Worm (Caenorhabditis elegans) whole organism, L4 larva: Measurements from ENCODE around the gene str-3.

Experiments used
- F37D6.2 ChIP-seq: sonication (generic microtip); optimal IDR thresholded peaks from 2 replicates; lab custom pipeline; 2016; ENCODE audit warnings: mild to moderate bottlenecking, missing genetic modification characterization, missing compliant biosample characterization
- T20F7.1 ChIP-seq: fragments of 200-800 bp; sonication (Bioruptor generic); optimal IDR thresholded peaks from 2 replicates; lab custom pipeline; 2018; ENCODE audit warnings: mild to moderate bottlenecking, missing genetic modification characterization, missing compliant biosample characterization
- T26A8.4 ChIP-seq: fragments of 200-800 bp; sonication (Bioruptor generic); IDR thresholded peaks from 2 replicates; pipeline ENCODE4 v1.3.6; 2022; ENCODE audit warnings: missing genetic modification characterization, missing compliant biosample characterization
- Y105C5A.15 ChIP-seq: fragments of 200-800 bp; sonication (Bioruptor generic); IDR thresholded peaks from 2 replicates; pipeline ENCODE4 v1.3.6; 2022; ENCODE audit warnings: missing genetic modification characterization, missing compliant biosample characterization
- Y48G9A.11 ChIP-seq: fragments of 200-800 bp; sonication (Bioruptor generic); IDR thresholded peaks from 2 replicates; pipeline ENCODE4 v1.3.6; 2022; ENCODE audit warnings: missing genetic modification reagents, missing genetic modification characterization, missing compliant biosample characterization
- ama-1 ChIP-seq: fragments of 150-350 bp; optimal IDR thresholded peaks from 2 replicates; lab custom pipeline; 2014; ENCODE audit warnings: inconsistent platforms, mixed read lengths
- ceh-20 ChIP-seq: fragments of 200-800 bp; sonication (Bioruptor generic); IDR thresholded peaks from 2 replicates; pipeline ENCODE4 v1.3.6; 2022; ENCODE audit warnings: missing genetic modification reagents, missing genetic modification characterization, missing compliant biosample characterization
- ceh-32 ChIP-seq: sonication (generic microtip); optimal IDR thresholded peaks from 2 replicates; lab custom pipeline; 2016; ENCODE audit warnings: mild to moderate bottlenecking, missing genetic modification characterization, missing compliant biosample characterization; ENCODE audit not compliant: poor library complexity
- ceh-44 ChIP-seq: fragments of 200-800 bp; sonication (Bioruptor generic); IDR thresholded peaks from 2 replicates; pipeline ENCODE4 v1.3.6; 2022; ENCODE audit warnings: missing genetic modification reagents, missing genetic modification characterization, missing compliant biosample characterization
- ceh-82 ChIP-seq: sonication (generic microtip); optimal IDR thresholded peaks from 2 replicates; lab custom pipeline; 2017; ENCODE audit warnings: missing biosample characterization, missing genetic modification characterization
- cey-2 ChIP-seq: sonication (generic microtip); optimal IDR thresholded peaks from 3 replicates; lab custom pipeline; 2017; ENCODE audit warnings: missing genetic modification characterization, mild to moderate bottlenecking, missing compliant biosample characterization, antibody characterized with exemption, borderline replicate concordance; ENCODE audit not compliant: insufficient read depth
- daf-12 ChIP-seq: fragments of 150-350 bp; optimal IDR thresholded peaks from 2 replicates; lab custom pipeline; 2014; ENCODE audit warnings: missing biosample characterization, missing genetic modification reagents, missing genetic modification characterization
- daf-16 ChIP-seq, 3 experiments: sonication (generic microtip); optimal IDR thresholded peaks; 2 replicates each; lab custom pipeline; 2016 to 2017; ENCODE audit warnings: missing genetic modification characterization in 3 of 3, missing genetic modification reagents in 3 of 3, mild to moderate bottlenecking in 2 of 3, missing compliant biosample characterization in 2 of 3, missing biosample characterization in 1 of 3, moderate library complexity in 1 of 3
- daf-19 ChIP-seq: fragments of 200-800 bp; sonication (Bioruptor generic); conservative IDR thresholded peaks from 2 replicates; pipeline ENCODE4 v1.3.6; 2022; ENCODE audit warnings: missing genetic modification characterization, missing compliant biosample characterization
- daf-8 ChIP-seq: fragments of 200-800 bp; sonication (Bioruptor generic); IDR thresholded peaks from 2 replicates; pipeline ENCODE4 v1.3.6; 2022; ENCODE audit warnings: missing genetic modification characterization, missing compliant biosample characterization
- dpl-1 ChIP-seq: fragments of 150-350 bp; optimal IDR thresholded peaks from 2 replicates; lab custom pipeline; 2014; ENCODE audit warnings: missing biosample characterization, missing genetic modification reagents, missing genetic modification characterization
- dve-1 ChIP-seq: sonication (generic microtip); optimal IDR thresholded peaks from 2 replicates; lab custom pipeline; 2017; ENCODE audit warnings: antibody characterized with exemption, mild to moderate bottlenecking, missing genetic modification characterization, missing compliant biosample characterization; ENCODE audit not compliant: insufficient read depth
- egl-27 ChIP-seq: sonication (generic microtip); optimal IDR thresholded peaks from 3 replicates; lab custom pipeline; 2017; ENCODE audit warnings: missing biosample characterization, missing genetic modification reagents, missing genetic modification characterization
- fkh-10 ChIP-seq: fragments of 150-350 bp; optimal IDR thresholded peaks from 2 replicates; lab custom pipeline; 2014; ENCODE audit warnings: missing biosample characterization, missing genetic modification reagents, missing genetic modification characterization
- fos-1 ChIP-seq: fragments of 150-350 bp; optimal IDR thresholded peaks from 2 replicates; lab custom pipeline; 2014; ENCODE audit warnings: missing biosample characterization, missing genetic modification characterization
- gei-8 ChIP-seq: fragments of 200-800 bp; sonication (Bioruptor generic); optimal IDR thresholded peaks from 2 replicates; lab custom pipeline; 2018; ENCODE audit warnings: mild to moderate bottlenecking, missing genetic modification characterization, missing compliant biosample characterization
- hlh-11 ChIP-seq: fragments of 200-800 bp; sonication (Bioruptor generic); optimal IDR thresholded peaks from 2 replicates; lab custom pipeline; 2018; ENCODE audit warnings: mild to moderate bottlenecking, missing genetic modification characterization, missing compliant biosample characterization
- lim-7 ChIP-seq: fragments of 200-800 bp; sonication (Bioruptor generic); IDR thresholded peaks from 2 replicates; pipeline ENCODE4 v1.3.6; 2022; ENCODE audit warnings: missing genetic modification characterization, missing compliant biosample characterization
- lin-29 ChIP-seq: fragments of 200-800 bp; sonication (Bioruptor generic); IDR thresholded peaks from 2 replicates; pipeline ENCODE4 v1.3.6; 2022; ENCODE audit warnings: missing genetic modification reagents, missing genetic modification characterization, missing compliant biosample characterization
- lin-39 ChIP-seq: fragments of 150-350 bp; optimal IDR thresholded peaks from 2 replicates; lab custom pipeline; 2014; ENCODE audit warnings: missing biosample characterization, missing genetic modification reagents, missing genetic modification characterization
- lir-3 ChIP-seq: sonication (generic microtip); optimal IDR thresholded peaks from 2 replicates; lab custom pipeline; 2016; ENCODE audit warnings: mild to moderate bottlenecking, missing genetic modification characterization, missing compliant biosample characterization
- lsy-2 ChIP-seq, 2 experiments: fragments of 150-350 bp in 1 of 2; sonication (generic microtip) in 1 of 2; optimal IDR thresholded peaks; 2 replicates each; lab custom pipeline; 2014 to 2017; ENCODE audit warnings: missing biosample characterization in 2 of 2, missing genetic modification characterization in 2 of 2
- mdt-29 ChIP-seq: fragments of 200-800 bp; sonication (Bioruptor generic); IDR thresholded peaks from 2 replicates; pipeline ENCODE4 v1.3.6; 2022; ENCODE audit warnings: missing genetic modification reagents, missing genetic modification characterization, missing compliant biosample characterization
- mep-1 ChIP-seq: fragments of 150-350 bp; sonication (generic microtip); optimal IDR thresholded peaks from 3 replicates; lab custom pipeline; 2014; ENCODE audit warnings: missing biosample characterization, missing genetic modification characterization
- mxl-2 ChIP-seq: fragments of 200-800 bp; sonication (Bioruptor generic); conservative IDR thresholded peaks from 2 replicates; pipeline ENCODE4 v1.3.6; 2022; ENCODE audit warnings: missing genetic modification reagents, missing genetic modification characterization, missing compliant biosample characterization
- mxl-3 ChIP-seq: fragments of 200-800 bp; sonication (Bioruptor generic); optimal IDR thresholded peaks from 2 replicates; lab custom pipeline; 2018; ENCODE audit warnings: mild to moderate bottlenecking, missing genetic modification characterization, missing compliant biosample characterization
- nhr-11 ChIP-seq: fragments of 150-350 bp; optimal IDR thresholded peaks from 2 replicates; lab custom pipeline; 2014; ENCODE audit warnings: missing biosample characterization, missing genetic modification characterization
- nhr-111 ChIP-seq: fragments of 200-800 bp; sonication (Bioruptor generic); optimal IDR thresholded peaks from 2 replicates; lab custom pipeline; 2018; ENCODE audit warnings: mild to moderate bottlenecking, missing genetic modification characterization, missing compliant biosample characterization
- nhr-237 ChIP-seq: sonication (generic microtip); optimal IDR thresholded peaks from 2 replicates; lab custom pipeline; 2017; ENCODE audit warnings: missing biosample characterization, missing genetic modification characterization
- nhr-25 ChIP-seq: sonication (generic microtip); optimal IDR thresholded peaks from 2 replicates; lab custom pipeline; 2017; ENCODE audit warnings: missing genetic modification characterization, mild to moderate bottlenecking, missing compliant biosample characterization, antibody characterized with exemption, moderate library complexity, borderline replicate concordance; ENCODE audit not compliant: insufficient read depth
- nhr-41 ChIP-seq: fragments of 200-800 bp; sonication (Bioruptor generic); IDR thresholded peaks from 2 replicates; pipeline ENCODE4 v1.3.6; 2022; ENCODE audit warnings: missing genetic modification reagents, missing genetic modification characterization, missing compliant biosample characterization
- nhr-6 ChIP-seq: fragments of 150-350 bp; optimal IDR thresholded peaks from 2 replicates; lab custom pipeline; 2014; ENCODE audit warnings: missing biosample characterization, missing genetic modification characterization
- nhr-76 ChIP-seq: fragments of 150-350 bp; optimal IDR thresholded peaks from 2 replicates; lab custom pipeline; 2014; ENCODE audit warnings: missing biosample characterization, missing genetic modification characterization
- pha-4 ChIP-seq, 2 experiments: fragments of 150-350 bp in 1 of 2; fragments of 200-800 bp in 1 of 2; sonication (Bioruptor generic) in 1 of 2; IDR thresholded peaks in 1 of 2; optimal IDR thresholded peaks in 1 of 2; 2 replicates each; pipeline versions ENCODE4 v1.3.6 to Lab custom; 2014 to 2022; ENCODE audit warnings: missing genetic modification characterization in 2 of 2, missing genetic modification reagents in 2 of 2, missing biosample characterization in 1 of 2, missing compliant biosample characterization in 1 of 2
- php-3 ChIP-seq: fragments of 200-800 bp; sonication (Bioruptor generic); IDR thresholded peaks from 2 replicates; pipeline ENCODE4 v1.3.6; 2022; ENCODE audit warnings: missing genetic modification reagents, missing genetic modification characterization, missing compliant biosample characterization
- snpc-1.2 ChIP-seq: fragments of 200-800 bp; sonication (Bioruptor generic); IDR thresholded peaks from 2 replicates; pipeline ENCODE4 v1.3.6; 2022; ENCODE audit warnings: missing genetic modification reagents, missing genetic modification characterization, missing compliant biosample characterization
- spr-1 ChIP-seq: sonication (generic microtip); optimal IDR thresholded peaks from 2 replicates; lab custom pipeline; 2016; ENCODE audit warnings: mild to moderate bottlenecking, missing genetic modification characterization, missing compliant biosample characterization
- spr-3 ChIP-seq: fragments of 200-800 bp; sonication (Bioruptor generic); optimal IDR thresholded peaks from 2 replicates; lab custom pipeline; 2018; ENCODE audit warnings: mild to moderate bottlenecking, missing genetic modification characterization, missing compliant biosample characterization
- tra-1 ChIP-seq: fragments of 200-800 bp; sonication (Bioruptor generic); IDR thresholded peaks from 2 replicates; pipeline ENCODE4 v1.3.6; 2022; ENCODE audit warnings: missing genetic modification reagents, missing genetic modification characterization, missing compliant biosample characterization
- vab-7 ChIP-seq: fragments of 200-800 bp; sonication (Bioruptor generic); IDR thresholded peaks from 2 replicates; pipeline ENCODE4 v1.3.6; 2022; ENCODE audit warnings: missing genetic modification reagents, missing genetic modification characterization, missing compliant biosample characterization
- zag-1 ChIP-seq: fragments of 150-350 bp; optimal IDR thresholded peaks from 2 replicates; lab custom pipeline; 2014; ENCODE audit warnings: missing biosample characterization, missing genetic modification characterization
- zfp-2 ChIP-seq: sonication (generic microtip); optimal IDR thresholded peaks from 2 replicates; lab custom pipeline; 2016; ENCODE audit warnings: mild to moderate bottlenecking, missing genetic modification characterization, missing compliant biosample characterization
- zfp-3 ChIP-seq: fragments of 200-800 bp; sonication (Bioruptor generic); conservative IDR thresholded peaks from 2 replicates; pipeline ENCODE4 v1.3.6; 2022; ENCODE audit warnings: missing genetic modification reagents, missing genetic modification characterization, missing compliant biosample characterization
- zip-11 ChIP-seq: fragments of 200-800 bp; sonication (Bioruptor generic); IDR thresholded peaks from 2 replicates; pipeline ENCODE4 v1.3.6; 2022; ENCODE audit warnings: missing genetic modification characterization, missing compliant biosample characterization

The str-3 gene

DNA sequence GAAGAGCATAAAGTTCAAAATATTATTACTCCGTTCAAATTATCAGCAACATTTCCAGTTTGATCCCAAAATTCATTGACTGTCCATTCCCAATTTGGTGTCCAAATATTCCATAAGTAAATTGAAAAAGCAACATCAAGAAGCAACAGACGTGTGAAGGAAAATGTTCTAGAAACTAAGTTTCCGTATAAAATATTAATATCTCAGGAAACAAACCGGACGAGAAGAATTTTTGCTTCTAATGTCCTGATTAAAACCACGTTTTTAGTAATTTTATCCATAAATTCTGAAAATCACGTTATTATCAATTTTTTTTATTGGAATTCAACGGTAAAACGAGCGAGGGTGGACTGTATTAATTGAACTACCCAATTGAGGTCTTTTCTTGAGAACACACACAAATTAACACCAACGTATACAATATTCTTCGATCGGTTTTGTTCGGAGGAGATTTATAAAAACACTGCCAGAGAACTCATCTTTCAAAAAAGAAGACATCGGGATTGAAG, 46.8 kb upstream of the str-3 start, which contains the start of gene pigq-1 (continued):
- TF ChIP-seq mxl-2 (GFP tag; lab: Robert Waterston, UW) = no peak
- TF ChIP-seq zfp-2 (tag; lab: Kevin White, UChicago) = peak; percentile 25
- TF ChIP-seq mdt-29 (GFP tag; lab: Robert Waterston, UW) = peak; percentile 34; the same call in 1 of the 2 replicates
- peak; percentile 55 for TF ChIP-seq zag-1 (tag; lab: Kevin White, UChicago)
- TF ChIP-seq nhr-6 = no peak
- TF ChIP-seq fos-1 (tag; lab: Kevin White, UChicago) = no peak
- TF ChIP-seq zip-11 = no peak
- TF ChIP-seq cey-2 = no peak
- TF ChIP-seq zfp-3 = peak; percentile 61; the same call in 1 of the 2 replicates
- TF ChIP-seq Y105C5A.15 (GFP tag; lab: Robert Waterston, UW) = 0 out of 2 replicates have a peak, but pooled peaks have one; percentile 54
- TF ChIP-seq snpc-1.2 = peak; percentile 65; the same call in 1 of the 2 replicates
- no peak for TF ChIP-seq fkh-10 (GFP tag; lab: Kevin White, UChicago)
- no peak for TF ChIP-seq lin-39 (tag; lab: Kevin White, UChicago)
- TF ChIP-seq ceh-20 (GFP tag; lab: Robert Waterston, UW) = no peak
- peak; percentile 21 for TF ChIP-seq dpl-1 (GFP tag; lab: Kevin White, UChicago)
- no peak for TF ChIP-seq nhr-111
- TF ChIP-seq T26A8.4 (GFP tag; lab: Robert Waterston, UW) = no peak; the same call in 1 of the 2 replicates
- no peak for TF ChIP-seq lim-7 (GFP tag; lab: Robert Waterston, UW)
- no peak for TF ChIP-seq php-3 (GFP tag; lab: Robert Waterston, UW)
- no peak for TF ChIP-seq nhr-76 (tag; lab: Kevin White, UChicago)
- peak; percentile 36; the same call in 1 of the 2 replicates for TF ChIP-seq Y48G9A.11 (GFP tag; lab: Robert Waterston, UW)
- TF ChIP-seq dve-1 = peak; percentile 20
- no peak for TF ChIP-seq nhr-41 (GFP tag; lab: Robert Waterston, UW)
- peak; percentile 43 for TF ChIP-seq spr-1 (tag; lab: Kevin White, UChicago)
- no peak for TF ChIP-seq F37D6.2
- TF ChIP-seq ceh-82 (tag; lab: Kevin White, UChicago) = no peak
- TF ChIP-seq ceh-32 = no peak
- TF ChIP-seq nhr-11 (tag; lab: Kevin White, UChicago) = no peak
- peak; percentile 16 for TF ChIP-seq nhr-237
- no peak for TF ChIP-seq daf-8 (GFP tag; lab: Robert Waterston, UW)
- TF ChIP-seq T20F7.1 (GFP tag; lab: Kevin White, UChicago) = peak; percentile 53
- peak; percentile 59; the same call in 1 of the 2 replicates for TF ChIP-seq pha-4 (GFP tag; IDR thresholded peaks at IDR 0.05; lab: Robert Waterston, UW)
- no peak for TF ChIP-seq pha-4 (tag; optimal IDR thresholded peaks at IDR 0.05; lab: Kevin White, UChicago)
- TF ChIP-seq daf-19 (GFP tag; lab: Robert Waterston, UW) = 0 out of 2 replicates have a peak, but pooled peaks have one; percentile 28
- TF ChIP-seq lir-3 (tag; lab: Kevin White, UChicago) = no peak
- TF ChIP-seq gei-8 (GFP tag; lab: Kevin White, UChicago) = peak; percentile 31
- TF ChIP-seq nhr-25 (tag; lab: Kevin White, UChicago) = no peak
- TF ChIP-seq vab-7 (GFP tag; lab: Robert Waterston, UW) = no peak
- TF ChIP-seq daf-16 (GFP tag; optimal IDR thresholded peaks at IDR 0.05; lab: Kevin White, UChicago) = peak in 1 of 2 experiments; percentile 40
- TF ChIP-seq daf-16 (tag; optimal IDR thresholded peaks at IDR 0.05; lab: Kevin White, UChicago) = peak; percentile 49
- peak; percentile 89 for TF ChIP-seq ama-1 (lab: Kevin White, UChicago)
- no peak; the same call in 1 of the 2 replicates for TF ChIP-seq tra-1 (GFP tag; lab: Robert Waterston, UW)
- no peak for TF ChIP-seq ceh-44
- TF ChIP-seq hlh-11 (tag; lab: Kevin White, UChicago) = no peak
- peak; percentile 63 for TF ChIP-seq mep-1 (tag; lab: Kevin White, UChicago)
- TF ChIP-seq spr-3 (GFP tag; lab: Kevin White, UChicago) = peak; percentile 49
- no peak for TF ChIP-seq egl-27 (tag; lab: Kevin White, UChicago)
- no peak for TF ChIP-seq mxl-3 (GFP tag; lab: Kevin White, UChicago)
- no peak for TF ChIP-seq daf-12 (tag; lab: Kevin White, UChicago)
- TF ChIP-seq lin-29 = no peak
- TF ChIP-seq lsy-2 (tag; optimal IDR thresholded peaks at IDR 0.05; lab: Kevin White, UChicago) = peak in 1 of 2 experiments; percentile 71
